Fruit fly (Drosophila melanogaster) Kc167 (cell line): Measurements from ENCODE around the gene CG43373.

Experiments used
- Myc ChIP-seq: fragments of >200 bp; optimal IDR thresholded peaks from 2 replicates; lab custom pipeline; 2017; ENCODE audit warnings: missing external identifiers
- Sin3A ChIP-seq: fragments of >200 bp; optimal IDR thresholded peaks from 2 replicates; lab custom pipeline; 2018; ENCODE audit warnings: missing external identifiers
- h ChIP-seq: fragments of >200 bp; optimal IDR thresholded peaks from 3 replicates; lab custom pipeline; 2018; ENCODE audit warnings: missing external identifiers
- insv ChIP-seq: fragments of >200 bp; optimal IDR thresholded peaks from 3 replicates; lab custom pipeline; 2018; ENCODE audit warnings: missing external identifiers
- psq ChIP-seq: fragments of >200 bp; optimal IDR thresholded peaks from 2 replicates; lab custom pipeline; 2017; ENCODE audit warnings: missing external identifiers

dm6 chr3L:16493717-16494116 is 49.5 kb downstream of the CG43373 start:
- TF ChIP-seq h (no peak), psq (lab: Kevin White, UChicago) (no peak), insv (lab: Kevin White, UChicago) (no peak), Sin3A (lab: Kevin White, UChicago) (no peak), Myc (lab: Kevin White, UChicago) (no peak)
